Worm (Caenorhabditis elegans) whole organism, L3 larva: ENCODE results near the gene F28B1.9.

Source experiments
- ama-1 ChIP-seq: fragments of 150-350 bp; optimal IDR thresholded peaks from 2 replicates; lab custom pipeline; 2018
- ceh-82 ChIP-seq: fragments of 150-350 bp; optimal IDR thresholded peaks from 2 replicates; lab custom pipeline; 2014; ENCODE audit warnings: missing biosample characterization, missing genetic modification characterization
- egl-27 ChIP-seq: sonication (generic microtip); optimal IDR thresholded peaks from 4 replicates; lab custom pipeline; 2017; ENCODE audit warnings: missing biosample characterization, missing genetic modification reagents, missing genetic modification characterization
- egl-5 ChIP-seq: fragments of 150-350 bp; optimal IDR thresholded peaks from 2 replicates; lab custom pipeline; 2017; ENCODE audit warnings: missing biosample characterization, missing genetic modification reagents, missing genetic modification characterization, inconsistent platforms
- elt-2 ChIP-seq: sonication (generic microtip); optimal IDR thresholded peaks from 2 replicates; lab custom pipeline; 2016; ENCODE audit warnings: missing genetic modification reagents, mild to moderate bottlenecking, missing genetic modification characterization, missing compliant biosample characterization
- eor-1 ChIP-seq, 2 experiments: fragments of 150-350 bp; optimal IDR thresholded peaks; 2 replicates each; lab custom pipeline; 2014 to 2018; ENCODE audit warnings: missing biosample characterization in 2 of 2, missing genetic modification characterization in 2 of 2
- jun-1 ChIP-seq: fragments of 150-350 bp; optimal IDR thresholded peaks from 2 replicates; lab custom pipeline; 2014; ENCODE audit warnings: missing biosample characterization, missing genetic modification reagents, missing genetic modification characterization
- lin-15B ChIP-seq: fragments of 150-350 bp; optimal IDR thresholded peaks from 2 replicates; lab custom pipeline; 2014; ENCODE audit warnings: missing biosample characterization, missing genetic modification characterization
- mdl-1 ChIP-seq: fragments of 150-350 bp; optimal IDR thresholded peaks from 2 replicates; lab custom pipeline; 2014; ENCODE audit warnings: missing biosample characterization, missing genetic modification characterization
- nfya-1 ChIP-seq: sonication (generic microtip); optimal IDR thresholded peaks from 2 replicates; lab custom pipeline; 2017; ENCODE audit warnings: missing genetic modification characterization, mild to moderate bottlenecking, missing compliant biosample characterization, antibody characterized with exemption, moderate library complexity; ENCODE audit not compliant: insufficient read depth
- nhr-12 ChIP-seq: fragments of 150-350 bp; optimal IDR thresholded peaks from 2 replicates; lab custom pipeline; 2014; ENCODE audit warnings: missing biosample characterization, missing genetic modification characterization
- nhr-237 ChIP-seq: fragments of 150-350 bp; optimal IDR thresholded peaks from 2 replicates; lab custom pipeline; 2014; ENCODE audit warnings: missing biosample characterization, missing genetic modification characterization
- pqm-1 ChIP-seq: fragments of 150-350 bp; optimal IDR thresholded peaks from 2 replicates; lab custom pipeline; 2017; ENCODE audit warnings: missing biosample characterization, missing genetic modification characterization, inconsistent platforms
- unc-62 ChIP-seq: fragments of 150-350 bp; sonication (generic microtip); optimal IDR thresholded peaks from 4 replicates; lab custom pipeline; 2014; ENCODE audit warnings: missing biosample characterization, missing genetic modification reagents, missing genetic modification characterization

DNA sequence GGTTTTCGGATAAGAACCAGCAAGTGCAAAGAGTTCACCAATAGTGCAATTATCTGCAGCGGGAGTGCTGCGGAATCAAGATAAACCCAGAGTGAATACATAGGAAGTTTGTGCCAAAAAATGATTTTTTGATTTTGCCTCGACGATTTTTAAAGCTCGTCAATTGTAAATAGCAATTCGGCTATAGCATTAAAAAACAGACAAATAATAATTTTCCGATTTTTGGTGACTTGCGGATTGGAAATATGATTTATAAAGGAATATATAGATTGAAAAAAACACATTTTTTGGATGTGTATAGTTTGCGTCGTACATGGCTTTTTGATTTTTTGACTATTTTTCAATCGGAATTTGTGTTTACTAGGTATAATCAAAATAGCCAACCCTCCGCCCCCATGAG, 18.1 kb downstream of the F28B1.9 start, which contains the start of gene srw-20:
- no peak for TF ChIP-seq nhr-237 (tag; lab: Kevin White, UChicago)
- TF ChIP-seq ceh-82 (tag; lab: Kevin White, UChicago), result no peak
- TF ChIP-seq ama-1 (lab: Kevin White, UChicago), result no peak
- TF ChIP-seq pqm-1 (tag; lab: Kevin White, UChicago), result no peak
- no peak for TF ChIP-seq elt-2 (tag; lab: Kevin White, UChicago)
- TF ChIP-seq nhr-12 (tag; lab: Kevin White, UChicago), result no peak
- TF ChIP-seq lin-15B, result no peak
- no peak for TF ChIP-seq egl-5
- TF ChIP-seq eor-1 (tag; optimal IDR thresholded peaks at IDR 0.05; lab: Kevin White, UChicago), result no peak
- TF ChIP-seq egl-27 (tag; lab: Kevin White, UChicago), result no peak
- TF ChIP-seq jun-1 (tag; lab: Kevin White, UChicago), result no peak
- no peak for TF ChIP-seq mdl-1
- no peak for TF ChIP-seq nfya-1 (tag; lab: Kevin White, UChicago)
- no peak for TF ChIP-seq unc-62
